Fruit fly (Drosophila melanogaster) whole organism, prepupa: ENCODE data around the gene Task7.

Experiments used
- CG8319 ChIP-seq: fragments of 200-800 bp; sonication (Bioruptor generic); optimal IDR thresholded peaks from 3 replicates; lab custom pipeline; 2016; ENCODE audit warnings: missing biosample characterization, missing genetic modification characterization
- net ChIP-seq: fragments of 200-800 bp; sonication (Bioruptor generic); optimal IDR thresholded peaks from 3 replicates; lab custom pipeline; 2016; ENCODE audit warnings: missing biosample characterization, missing genetic modification characterization
- vri ChIP-seq: fragments of 200-800 bp; sonication (Bioruptor generic); optimal IDR thresholded peaks from 3 replicates; lab custom pipeline; 2016; ENCODE audit warnings: missing biosample characterization, mild to moderate bottlenecking, missing genetic modification characterization

- TF ChIP-seq CG8319 (GFP tag; lab: Kevin White, UChicago) (no peak), vri (no peak), net (GFP tag; lab: Kevin White, UChicago) (no peak)
These were observed 21.2 kb upstream of the Task7 start for dm6 chr3R:9433270-9433669.
